Worm (Caenorhabditis elegans): ENCODE results near the gene ergo-1.

DNA sequence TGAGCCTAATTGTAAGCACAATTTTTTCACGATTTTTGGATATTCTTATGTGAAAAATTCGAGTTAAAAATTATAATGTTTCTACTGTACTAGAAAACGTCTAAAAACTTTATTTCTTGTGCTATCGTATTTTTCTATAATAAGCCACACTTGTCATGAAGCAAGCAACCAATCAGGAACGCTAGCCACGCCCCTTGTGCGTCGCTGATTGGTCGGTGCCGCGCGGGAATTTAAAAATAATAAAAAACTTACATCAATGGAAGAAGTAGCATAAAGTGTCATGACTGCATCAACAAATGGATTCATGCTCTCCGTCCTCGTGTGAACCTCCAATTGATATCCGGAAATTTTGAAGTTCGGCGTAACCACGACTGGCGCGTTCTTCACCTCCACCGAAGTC lies 38.6 kb downstream of the ergo-1 start:
- TF ChIP-seq ama-1 (optimal IDR thresholded peaks at IDR 0.05) (no peak), F13C5.2 (tag; optimal IDR thresholded peaks at IDR 0.05) (no peak), ets-7 (tag; optimal IDR thresholded peaks at IDR 0.05) (no peak), ceh-13 (GFP tag; optimal IDR thresholded peaks at IDR 0.05) (no peak), hmbx-1 (tag; optimal IDR thresholded peaks at IDR 0.05) (no peak), B0310.2 (tag; optimal IDR thresholded peaks at IDR 0.05) (no peak), tbx-11 (GFP tag; IDR thresholded peaks at IDR 0.05) (no peak), hmg-4 (GFP tag; optimal IDR thresholded peaks at IDR 0.05) (no peak), aly-1 (tag; optimal IDR thresholded peaks at IDR 0.05) (no peak), scrt-1 (GFP tag; IDR thresholded peaks at IDR 0.05) (no peak), tra-4 (tag; optimal IDR thresholded peaks at IDR 0.05) (no peak), pes-1 (GFP tag; IDR thresholded peaks at IDR 0.05) (no peak), hnd-1 (tag; optimal IDR thresholded peaks at IDR 0.05) (no peak), sea-1 (GFP tag; conservative IDR thresholded peaks at IDR 0.05) (no peak)

Measured in whole organism, early embryonic.